Fruit fly (Drosophila melanogaster): ENCODE data around the gene Rcd4.

- TF ChIP-seq Ets98B (GFP tag; IDR thresholded peaks at IDR 0.05) (no peak), CG32121 (GFP tag; IDR thresholded peaks at IDR 0.05) (no peak), CG14655 (GFP tag; optimal IDR thresholded peaks at IDR 0.05) (no peak), Snoo (tag; optimal IDR thresholded peaks at IDR 0.05) (no peak), CG17806 (tag; optimal IDR thresholded peaks at IDR 0.05) (no peak), EcR (GFP tag; optimal IDR thresholded peaks at IDR 0.05) (no peak), gl (tag; optimal IDR thresholded peaks at IDR 0.05) (no peak), rn (GFP tag; IDR thresholded peaks at IDR 0.05) (no peak), CG15710 (tag; optimal IDR thresholded peaks at IDR 0.05) (no peak), CG8301 (tag; optimal IDR thresholded peaks at IDR 0.05) (no peak)
Measured at dm6 chr2L:8421717-8422116, 39.1 kb downstream of the Rcd4 start.
